Worm (Caenorhabditis elegans): ENCODE data around the gene C09G4.4.

ce11 chrIV:8499956-8500355, 12.8 kb upstream of the C09G4.4 start:
- TF ChIP-seq nhr-237 (tag; optimal IDR thresholded peaks at IDR 0.05) (no peak), lsy-2 (tag; optimal IDR thresholded peaks at IDR 0.05) (no peak), mdl-1 (tag; optimal IDR thresholded peaks at IDR 0.05) (no peak), aly-2 (tag; optimal IDR thresholded peaks at IDR 0.05) (no peak), elt-3 (tag; optimal IDR thresholded peaks at IDR 0.05) (no peak), snpc-4 (tag; optimal IDR thresholded peaks at IDR 0.05) (no peak), nhr-6 (tag; optimal IDR thresholded peaks at IDR 0.05) (no peak), C34F6.9 (tag; optimal IDR thresholded peaks at IDR 0.05) (no peak), ama-1 (optimal IDR thresholded peaks at IDR 0.05) (no peak), F13H6.1 (tag; optimal IDR thresholded peaks at IDR 0.05) (no peak), lin-39 (tag; optimal IDR thresholded peaks at IDR 0.05) (no peak), elt-1 (tag; optimal IDR thresholded peaks at IDR 0.05) (no peak)
